Fruit fly (Drosophila melanogaster): ENCODE measurements around the gene nej.
A peak's percentile ranks its signal among the peaks of the same experiment; 100 is the strongest.

Gene nej

DNA sequence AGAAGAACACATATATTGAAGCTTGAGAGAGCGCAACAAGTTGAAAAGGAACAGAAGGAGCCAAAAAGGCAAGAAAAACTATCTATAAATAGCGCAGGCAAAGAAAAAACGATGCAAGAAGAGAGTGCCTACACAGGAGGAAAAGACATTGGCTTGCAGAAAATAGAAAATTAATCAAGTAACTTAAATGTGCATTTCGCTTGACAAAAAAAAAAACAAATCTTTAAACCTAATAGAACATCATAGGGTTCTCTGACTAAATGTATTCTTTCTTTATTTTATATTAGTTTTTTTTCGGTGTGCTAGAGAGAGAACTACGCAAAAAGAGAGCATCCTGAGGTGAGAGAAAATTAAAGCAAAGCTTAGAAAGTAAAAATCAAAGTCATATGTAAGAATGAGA lies 36.8 kb downstream of the nej start (continued):
- TF ChIP-seq CG17912 (GFP tag; optimal IDR thresholded peaks at IDR 0.05) = no peak
- TF ChIP-seq CG15479 (GFP tag; optimal IDR thresholded peaks at IDR 0.05) = no peak
- no peak for TF ChIP-seq CG15011 (GFP tag; optimal IDR thresholded peaks at IDR 0.05)
- TF ChIP-seq CG2129 (GFP tag; IDR thresholded peaks at IDR 0.05; ENCODE audit: partially characterized antibody) = no peak
- TF ChIP-seq nerfin-1 (tag; optimal IDR thresholded peaks at IDR 0.05) = no peak
- peak; percentile 54 for TF ChIP-seq CG2712 (tag; optimal IDR thresholded peaks at IDR 0.05)
- TF ChIP-seq E2f2 (GFP tag; IDR thresholded peaks at IDR 0.05) = no peak
- TF ChIP-seq mirr (GFP tag; optimal IDR thresholded peaks at IDR 0.05) = no peak
- no peak for TF ChIP-seq disco-r (GFP tag; optimal IDR thresholded peaks at IDR 0.05)
- TF ChIP-seq CG7839 (tag; optimal IDR thresholded peaks at IDR 0.05) = peak; percentile 39
- no peak for TF ChIP-seq Dref (GFP tag; IDR thresholded peaks at IDR 0.05)
- TF ChIP-seq Aef1 (GFP tag; IDR thresholded peaks at IDR 0.05) = no peak
- TF ChIP-seq Bteb2 (GFP tag; optimal IDR thresholded peaks at IDR 0.05) = no peak
- no peak for TF ChIP-seq ftz-f1 (GFP tag; optimal IDR thresholded peaks at IDR 0.05)
- no peak for TF ChIP-seq ab (GFP tag; optimal IDR thresholded peaks at IDR 0.05)
- peak; percentile 2 to 68 for TF ChIP-seq chif (GFP tag; optimal IDR thresholded peaks at IDR 0.05)
- TF ChIP-seq jigr1 (GFP tag; IDR thresholded peaks at IDR 0.05) = no peak
- no peak for TF ChIP-seq gsb (GFP tag; IDR thresholded peaks at IDR 0.05)
- TF ChIP-seq bsh (GFP tag; optimal IDR thresholded peaks at IDR 0.05) = peak; percentile 80 to 92
- TF ChIP-seq Adf1 (GFP tag; IDR thresholded peaks at IDR 0.05) = no peak
- TF ChIP-seq rib (GFP tag; IDR thresholded peaks at IDR 0.05) = no peak
- TF ChIP-seq Elba2 (GFP tag; optimal IDR thresholded peaks at IDR 0.05) = no peak
- peak; percentile 27 for TF ChIP-seq CG6254 (GFP tag; optimal IDR thresholded peaks at IDR 0.05)
- TF ChIP-seq Gug (GFP tag; IDR thresholded peaks at IDR 0.05) = no peak
- TF ChIP-seq Six4 (GFP tag; optimal IDR thresholded peaks at IDR 0.05) = peak; percentile 22
- no peak for TF ChIP-seq pita (GFP tag; optimal IDR thresholded peaks at IDR 0.05)
- TF ChIP-seq CG13424 (tag; optimal IDR thresholded peaks at IDR 0.05) = peak; percentile 40
- no peak for TF ChIP-seq MBD-R2 (GFP tag; IDR thresholded peaks at IDR 0.05)
- no peak for TF ChIP-seq her (GFP tag; optimal IDR thresholded peaks at IDR 0.05)
- no peak for TF ChIP-seq bbx (GFP tag; IDR thresholded peaks at IDR 0.05; ENCODE audit: partially characterized antibody)
- peak; percentile 4 for TF ChIP-seq Nf-YB (GFP tag; optimal IDR thresholded peaks at IDR 0.05)
- peak; percentile 54 for TF ChIP-seq Spps (tag; optimal IDR thresholded peaks at IDR 0.05)
- TF ChIP-seq Trl (optimal IDR thresholded peaks at IDR 0.05) = peak in 1 of 2 experiments; percentile 14
- no peak for TF ChIP-seq Trl (GFP tag; optimal IDR thresholded peaks at IDR 0.05)
- TF ChIP-seq unc-4 (GFP tag; IDR thresholded peaks at IDR 0.05; ENCODE audit: partially characterized antibody) = no peak
- TF ChIP-seq CG32532 (GFP tag; IDR thresholded peaks at IDR 0.05) = no peak
- TF ChIP-seq tio (GFP tag; optimal IDR thresholded peaks at IDR 0.05) = peak; percentile 47
- no peak for TF ChIP-seq zfh2 (GFP tag; optimal IDR thresholded peaks at IDR 0.05)
- TF ChIP-seq gfzf (GFP tag; optimal IDR thresholded peaks at IDR 0.05) = no peak
- no peak for TF ChIP-seq wdn (GFP tag; IDR thresholded peaks at IDR 0.05)
- TF ChIP-seq Sry-δ (GFP tag; optimal IDR thresholded peaks at IDR 0.05) = no peak
- TF ChIP-seq CG11723 (GFP tag; optimal IDR thresholded peaks at IDR 0.05) = no peak
- TF ChIP-seq Atf3 (GFP tag; optimal IDR thresholded peaks at IDR 0.05) = no peak
- peak in 1 of 3 experiments; percentile 69 for TF ChIP-seq lola (GFP tag; optimal IDR thresholded peaks at IDR 0.05)
- TF ChIP-seq Ada2b (GFP tag; IDR thresholded peaks at IDR 0.05) = 0 out of 2 replicates have a peak, but pooled peaks have one; percentile 25
- TF ChIP-seq Dad (GFP tag; optimal IDR thresholded peaks at IDR 0.05) = no peak
- TF ChIP-seq Atf-2 (GFP tag; optimal IDR thresholded peaks at IDR 0.05) = peak; percentile 22
- TF ChIP-seq crp (GFP tag; optimal IDR thresholded peaks at IDR 0.05) = no peak
- TF ChIP-seq Poxn (GFP tag; IDR thresholded peaks at IDR 0.05) = no peak
- no peak; the same call in 1 of the 2 replicates for TF ChIP-seq Awh (GFP tag; IDR thresholded peaks at IDR 0.05)
- TF ChIP-seq Med (GFP tag) = no peak
- TF ChIP-seq crol (GFP tag; IDR thresholded peaks at IDR 0.05) = no peak

All from whole organism, embryonic.